Fruit fly (Drosophila melanogaster) whole organism, embryonic: Measurements from ENCODE around the gene CG6652.

Experiments used
- Ada2b ChIP-seq: fragments of 200-800 bp; sonication (Bioruptor generic); IDR thresholded peaks from 2 replicates; pipeline ENCODE4 v1.3.6; 2022; ENCODE audit warnings: missing biosample characterization, missing genetic modification characterization
- Bgb ChIP-seq: fragments of 200-800 bp; sonication (Bioruptor generic); IDR thresholded peaks from 2 replicates; pipeline ENCODE4 v1.3.6; 2022; ENCODE audit warnings: missing biosample characterization, missing genetic modification characterization; ENCODE audit not compliant: partially characterized antibody
- Blimp-1 ChIP-seq: fragments of 200-800 bp; sonication (Bioruptor generic); optimal IDR thresholded peaks from 3 replicates; lab custom pipeline; 2018; ENCODE audit warnings: missing biosample characterization, missing genetic modification characterization, mild to moderate bottlenecking, moderate library complexity, missing genetic modification reagents
- CG11723 ChIP-seq: fragments of 200-800 bp; sonication (Bioruptor generic); optimal IDR thresholded peaks from 2 replicates; lab custom pipeline; 2017; ENCODE audit warnings: missing biosample characterization, mild to moderate bottlenecking, missing genetic modification characterization
- CG12236 ChIP-seq: fragments of 200-800 bp; sonication (Bioruptor generic); optimal IDR thresholded peaks from 2 replicates; lab custom pipeline; 2016; ENCODE audit warnings: missing biosample characterization, missing genetic modification characterization
- CG14050 ChIP-seq: fragments of 200-800 bp; sonication (Bioruptor generic); IDR thresholded peaks from 3 replicates; pipeline ENCODE4 v1.3.6; 2022; ENCODE audit warnings: missing biosample characterization, missing genetic modification characterization
- CG16863 ChIP-seq: fragments of 200-800 bp; sonication (Bioruptor generic); optimal IDR thresholded peaks from 3 replicates; lab custom pipeline; 2016; ENCODE audit warnings: missing biosample characterization, missing genetic modification characterization
- CG17802 ChIP-seq: fragments of 200-800 bp; sonication (Bioruptor generic); optimal IDR thresholded peaks from 2 replicates; lab custom pipeline; 2018; ENCODE audit warnings: missing biosample characterization, mild to moderate bottlenecking, missing genetic modification characterization, moderate library complexity
- CG2129 ChIP-seq: fragments of 200-800 bp; sonication (Bioruptor generic); IDR thresholded peaks from 2 replicates; pipeline ENCODE4 v1.3.6; 2022; ENCODE audit warnings: missing biosample characterization, missing genetic modification characterization; ENCODE audit not compliant: partially characterized antibody
- CG2889 ChIP-seq: fragments of 200-800 bp; sonication (Bioruptor generic); IDR thresholded peaks from 3 replicates; pipeline ENCODE4 v1.3.6; 2022; ENCODE audit warnings: missing biosample characterization, missing genetic modification characterization
- CG33213 ChIP-seq: fragments of 200-800 bp; sonication (Bioruptor generic); optimal IDR thresholded peaks from 3 replicates; lab custom pipeline; 2016; ENCODE audit warnings: missing biosample characterization, missing genetic modification characterization
- CG3995 ChIP-seq: fragments of 200-800 bp; sonication (Bioruptor generic); optimal IDR thresholded peaks from 3 replicates; lab custom pipeline; 2016; ENCODE audit warnings: missing biosample characterization, missing genetic modification characterization
- CG4404 ChIP-seq: fragments of 200-800 bp; sonication (Bioruptor generic); IDR thresholded peaks from 2 replicates; pipeline ENCODE4 v1.3.6; 2022; ENCODE audit warnings: missing biosample characterization, missing genetic modification characterization
- CG7745 ChIP-seq: fragments of 200-800 bp; sonication (Bioruptor generic); optimal IDR thresholded peaks from 2 replicates; lab custom pipeline; 2018; ENCODE audit warnings: missing biosample characterization, mild to moderate bottlenecking, missing genetic modification characterization, moderate library complexity
- CG7839 ChIP-seq: fragments of 200-800 bp; sonication (Bioruptor generic); optimal IDR thresholded peaks from 3 replicates; lab custom pipeline; 2018; ENCODE audit warnings: missing biosample characterization, mild to moderate bottlenecking, missing genetic modification characterization, moderate library complexity
- Chrac-16 ChIP-seq: fragments of 200-800 bp; sonication (Bioruptor generic); optimal IDR thresholded peaks from 3 replicates; lab custom pipeline; 2016; ENCODE audit warnings: missing biosample characterization, missing genetic modification characterization
- Eip74EF ChIP-seq, 2 experiments: fragments of 200-800 bp in 1 of 2; fragments of >200 bp in 1 of 2; sonication (Bioruptor generic) in 1 of 2; optimal IDR thresholded peaks; 2 replicates each; lab custom pipeline; 2017 to 2019; ENCODE audit warnings: missing biosample characterization in 2 of 2, missing genetic modification characterization in 2 of 2, mild to moderate bottlenecking in 1 of 2, moderate library complexity in 1 of 2
- HmgD ChIP-seq: fragments of 200-800 bp; sonication (Bioruptor generic); optimal IDR thresholded peaks from 3 replicates; lab custom pipeline; 2016; ENCODE audit warnings: missing biosample characterization, missing genetic modification characterization
- NfI ChIP-seq: fragments of 200-800 bp; sonication (Bioruptor generic); optimal IDR thresholded peaks from 3 replicates; lab custom pipeline; 2018; ENCODE audit warnings: missing biosample characterization, mild to moderate bottlenecking, missing genetic modification characterization, moderate library complexity
- Oaz ChIP-seq: fragments of 200-800 bp; sonication (Bioruptor generic); IDR thresholded peaks from 2 replicates; pipeline ENCODE4 v1.3.6; 2022; ENCODE audit warnings: missing biosample characterization, missing genetic modification characterization
- Oli ChIP-seq: fragments of 200-800 bp; sonication (Bioruptor generic); optimal IDR thresholded peaks from 2 replicates; lab custom pipeline; 2018; ENCODE audit warnings: missing biosample characterization, mild to moderate bottlenecking, missing genetic modification characterization, moderate library complexity
- Ravus ChIP-seq: fragments of 200-800 bp; sonication (Bioruptor generic); IDR thresholded peaks from 2 replicates; pipeline ENCODE4 v1.3.6; 2022; ENCODE audit warnings: missing biosample characterization, missing genetic modification characterization
- TFAM ChIP-seq: fragments of 200-800 bp; sonication (Bioruptor generic); optimal IDR thresholded peaks from 2 replicates; lab custom pipeline; 2017; ENCODE audit warnings: missing biosample characterization, missing genetic modification characterization, inconsistent platforms
- bab2 ChIP-seq: fragments of 200-800 bp; sonication (Bioruptor generic); optimal IDR thresholded peaks from 2 replicates; lab custom pipeline; 2016; ENCODE audit warnings: missing biosample characterization, missing genetic modification characterization
- croc ChIP-seq: fragments of 200-800 bp; sonication (Bioruptor generic); conservative IDR thresholded peaks from 3 replicates; pipeline ENCODE4 v1.3.6; 2022; ENCODE audit warnings: missing biosample characterization, missing genetic modification characterization
- crp ChIP-seq, 2 experiments: fragments of 200-800 bp; sonication (Bioruptor generic); optimal IDR thresholded peaks; 2 replicates in 1 of 2; 3 replicates in 1 of 2; lab custom pipeline; 2017; ENCODE audit warnings: missing biosample characterization in 2 of 2, missing genetic modification characterization in 2 of 2, mild to moderate bottlenecking in 1 of 2, moderate library complexity in 1 of 2
- da ChIP-seq: fragments of 200-800 bp; sonication (Bioruptor generic); optimal IDR thresholded peaks from 2 replicates; lab custom pipeline; 2016; ENCODE audit warnings: missing biosample characterization, missing genetic modification characterization
- dysf ChIP-seq: fragments of 200-800 bp; sonication (Bioruptor generic); IDR thresholded peaks from 3 replicates; pipeline ENCODE4 v1.3.6; 2022; ENCODE audit warnings: missing biosample characterization, missing genetic modification characterization
- eve ChIP-seq, 2 experiments: fragments of >200 bp; optimal IDR thresholded peaks; 2 replicates each; lab custom pipeline; 2017; ENCODE audit warnings: missing biosample characterization in 2 of 2, missing genetic modification characterization in 2 of 2
- eyg ChIP-seq: fragments of 200-800 bp; sonication (Bioruptor generic); optimal IDR thresholded peaks from 3 replicates; lab custom pipeline; 2016; ENCODE audit warnings: missing biosample characterization, missing genetic modification characterization
- ftz-f1 ChIP-seq: fragments of 200-800 bp; sonication (Bioruptor generic); optimal IDR thresholded peaks from 2 replicates; lab custom pipeline; 2016; ENCODE audit warnings: missing biosample characterization, missing genetic modification characterization
- fu2 ChIP-seq: fragments of 200-800 bp; sonication (Bioruptor generic); optimal IDR thresholded peaks from 2 replicates; lab custom pipeline; 2016; ENCODE audit warnings: missing biosample characterization, missing genetic modification characterization
- gem ChIP-seq: fragments of 200-800 bp; sonication (Bioruptor generic); optimal IDR thresholded peaks from 2 replicates; lab custom pipeline; 2019; ENCODE audit warnings: missing biosample characterization, mild to moderate bottlenecking, missing genetic modification characterization, moderate library complexity
- ken ChIP-seq: fragments of 200-800 bp; sonication (Bioruptor generic); IDR thresholded peaks from 3 replicates; pipeline ENCODE4 v1.3.6; 2022; ENCODE audit warnings: missing biosample characterization, missing genetic modification characterization
- kni ChIP-seq: fragments of 200-800 bp; sonication (Bioruptor generic); optimal IDR thresholded peaks from 3 replicates; lab custom pipeline; 2017; ENCODE audit warnings: mild to moderate bottlenecking, missing biosample characterization, missing genetic modification reagents, missing genetic modification characterization
- lab ChIP-seq: fragments of 200-800 bp; sonication (Bioruptor generic); optimal IDR thresholded peaks from 3 replicates; lab custom pipeline; 2017; ENCODE audit warnings: missing biosample characterization, missing genetic modification characterization, mild to moderate bottlenecking, moderate library complexity, missing genetic modification reagents
- lola ChIP-seq, 3 experiments: fragments of >200 bp in 2 of 3; fragments of 200-800 bp in 1 of 3; sonication (Bioruptor generic) in 1 of 3; optimal IDR thresholded peaks; 2 replicates each; lab custom pipeline; 2017 to 2019; ENCODE audit warnings: missing biosample characterization in 3 of 3, missing genetic modification characterization in 3 of 3, mild to moderate bottlenecking in 1 of 3, moderate library complexity in 1 of 3
- mirr ChIP-seq: fragments of 200-800 bp; sonication (Bioruptor generic); optimal IDR thresholded peaks from 3 replicates; lab custom pipeline; 2018; ENCODE audit warnings: missing biosample characterization, mild to moderate bottlenecking, missing genetic modification characterization
- mld ChIP-seq: fragments of 200-800 bp; sonication (Bioruptor generic); IDR thresholded peaks from 3 replicates; pipeline ENCODE4 v1.3.6; 2022; ENCODE audit warnings: missing biosample characterization, missing genetic modification characterization; ENCODE audit not compliant: partially characterized antibody
- pan ChIP-seq, 4 experiments: fragments of >200 bp in 3 of 4; fragments of 200-800 bp in 1 of 4; sonication (Bioruptor generic) in 1 of 4; optimal IDR thresholded peaks in 3 of 4; IDR thresholded peaks in 1 of 4; 2 replicates each; pipeline versions ENCODE4 v1.3.6 to Lab custom; 2017 to 2022; ENCODE audit warnings: missing biosample characterization in 2 of 4, missing genetic modification characterization in 2 of 4, mixed read lengths in 1 of 4
- psq ChIP-seq: fragments of 200-800 bp; sonication (Bioruptor generic); optimal IDR thresholded peaks from 2 replicates; lab custom pipeline; 2017; ENCODE audit warnings: missing biosample characterization, missing genetic modification characterization
- pum ChIP-seq: fragments of 200-800 bp; sonication (Bioruptor generic); optimal IDR thresholded peaks from 2 replicates; lab custom pipeline; 2016; ENCODE audit warnings: missing biosample characterization, missing genetic modification characterization
- sens ChIP-seq: fragments of 200-800 bp; sonication (Bioruptor generic); peaks from one replicate; lab custom pipeline; 2016; ENCODE audit warnings: missing biosample characterization, missing genetic modification characterization
- shn ChIP-seq: fragments of 200-800 bp; sonication (Bioruptor generic); optimal IDR thresholded peaks from 3 replicates; lab custom pipeline; 2016; ENCODE audit warnings: missing biosample characterization, missing genetic modification characterization
- sima ChIP-seq: fragments of 200-800 bp; sonication (Bioruptor generic); optimal IDR thresholded peaks from 2 replicates; lab custom pipeline; 2016; ENCODE audit warnings: missing biosample characterization, missing genetic modification characterization
- sob ChIP-seq: fragments of 200-800 bp; sonication (Bioruptor generic); IDR thresholded peaks from 2 replicates; pipeline ENCODE4 v1.3.6; 2022; ENCODE audit warnings: missing biosample characterization, missing genetic modification characterization
- tx ChIP-seq: fragments of 200-800 bp; sonication (Bioruptor generic); optimal IDR thresholded peaks from 2 replicates; lab custom pipeline; 2016; ENCODE audit warnings: missing biosample characterization, missing genetic modification characterization
- usp ChIP-seq: fragments of >200 bp; optimal IDR thresholded peaks from 2 replicates; lab custom pipeline; 2017; ENCODE audit warnings: missing biosample characterization, missing genetic modification characterization
- yki ChIP-seq: fragments of >200 bp; optimal IDR thresholded peaks from 3 replicates; lab custom pipeline; 2018
- zen ChIP-seq: fragments of 200-800 bp; sonication (Bioruptor generic); optimal IDR thresholded peaks from 3 replicates; lab custom pipeline; 2018; ENCODE audit warnings: missing biosample characterization, mild to moderate bottlenecking, missing genetic modification characterization, moderate library complexity

The CG6652 gene

dm6 chr3L:17006250-17006693 is 16.4 kb downstream of the CG6652 start (continued):
- TF ChIP-seq Oaz (GFP tag; lab: Robert Waterston, UW) (no peak), crp (GFP tag; optimal IDR thresholded peaks at IDR 0.05; lab: Kevin White, UChicago) (no peak), Oli (tag; lab: Kevin White, UChicago) (no peak), da (GFP tag; lab: Kevin White, UChicago) (no peak), gem (tag; lab: Kevin White, UChicago) (no peak), croc (GFP tag; lab: Robert Waterston, UW) (no peak), CG33213 (GFP tag; lab: Kevin White, UChicago) (no peak), Eip74EF (GFP tag; optimal IDR thresholded peaks at IDR 0.05; lab: Kevin White, UChicago) (no peak), CG12236 (no peak), mirr (peak; percentile 66), ftz-f1 (GFP tag; lab: Kevin White, UChicago) (no peak), lola (GFP tag; optimal IDR thresholded peaks at IDR 0.05; lab: Kevin White, UChicago) (no peak), Blimp-1 (GFP tag; lab: Kevin White, UChicago) (no peak), CG7839 (tag; lab: Kevin White, UChicago) (no peak), Bgb (GFP tag; lab: Robert Waterston, UW) (no peak), eve (GFP tag; optimal IDR thresholded peaks at IDR 0.05; lab: Kevin White, UChicago) (no peak), Ada2b (peak; percentile 17; the same call in 1 of the 2 replicates), eyg (GFP tag; lab: Kevin White, UChicago) (no peak), CG2889 (GFP tag; lab: Robert Waterston, UW) (no peak), kni (peak; percentile 51), fu2 (GFP tag; lab: Kevin White, UChicago) (no peak), CG16863 (no peak), zen (tag; lab: Kevin White, UChicago) (no peak), CG3995 (GFP tag; lab: Kevin White, UChicago) (no peak), lab (peak; percentile 59), mld (GFP tag; lab: Robert Waterston, UW) (no peak), shn (no peak), CG11723 (GFP tag; lab: Kevin White, UChicago) (no peak), HmgD (GFP tag; lab: Kevin White, UChicago) (no peak), CG7745 (tag; lab: Kevin White, UChicago) (no peak), Ravus (GFP tag; lab: Robert Waterston, UW) (no peak), CG14050 (no peak), psq (no peak), yki (no peak), sob (0 out of 2 replicates have a peak, but pooled peaks have one; percentile 43), CG17802 (no peak), sima (no peak), ken (0 out of 3 replicates have a peak, but pooled peaks have one; percentile 38), NfI (GFP tag; lab: Kevin White, UChicago) (peak; percentile 4), usp (no peak), sens (GFP tag; lab: Kevin White, UChicago) (peak; percentile 75), dysf (GFP tag; lab: Robert Waterston, UW) (peak; percentile 46; the same call in 2 of the 3 replicates), bab2 (GFP tag; lab: Kevin White, UChicago) (no peak), TFAM (GFP tag; lab: Kevin White, UChicago) (no peak), tx (no peak), pan (optimal IDR thresholded peaks at IDR 0.05; lab: Kevin White, UChicago) (no peak), pan (GFP tag; optimal IDR thresholded peaks at IDR 0.05 in 1 of 2, IDR thresholded peaks at IDR 0.05 in 1 of 2) (peak in 1 of 2 experiments; percentile 55), CG2129 (GFP tag; lab: Robert Waterston, UW) (no peak), Chrac-16 (GFP tag; lab: Kevin White, UChicago) (no peak), pum (GFP tag; lab: Kevin White, UChicago) (no peak), CG4404 (GFP tag; lab: Robert Waterston, UW) (no peak)
